ENCODE assay signal across 1 worm cellular context in genomic region chrV:17978207-17978606, ce11.
TF ChIP-seq lines count a peak whose summit lies in the region.

No protein-coding gene starts in this region.

TF ChIP-seq in whole organism, L4 larva, 104 proteins besides CTCF, POLR2A, EP300 and RAD21 (continued from another document):
- no peak for TF ChIP-seq aha-1 (tag; lab: Kevin White, UChicago)
- TF ChIP-seq T20F7.1 (GFP tag; optimal IDR thresholded peaks at IDR 0.05; lab: Kevin White, UChicago), result peak; percentile 12
- TF ChIP-seq spr-3 (GFP tag; optimal IDR thresholded peaks at IDR 0.05; lab: Kevin White, UChicago), result no peak
- no peak for TF ChIP-seq nhr-6 (tag; optimal IDR thresholded peaks at IDR 0.05; lab: Kevin White, UChicago)
- TF ChIP-seq nhr-77 (tag; optimal IDR thresholded peaks at IDR 0.05; lab: Kevin White, UChicago), result peak; percentile 18
- TF ChIP-seq gei-8 (GFP tag; optimal IDR thresholded peaks at IDR 0.05; lab: Kevin White, UChicago), result no peak
- TF ChIP-seq pqm-1 (tag; optimal IDR thresholded peaks at IDR 0.05; lab: Kevin White, UChicago), result peak; percentile 64
- TF ChIP-seq F37D6.2 (tag; optimal IDR thresholded peaks at IDR 0.05; lab: Kevin White, UChicago), result no peak
- no peak for TF ChIP-seq daf-16 (GFP tag; optimal IDR thresholded peaks at IDR 0.05; lab: Kevin White, UChicago)
- TF ChIP-seq daf-16 (tag; optimal IDR thresholded peaks at IDR 0.05; lab: Kevin White, UChicago), result peak; percentile 75
- no peak for TF ChIP-seq lin-13 (GFP tag; optimal IDR thresholded peaks at IDR 0.05; lab: Kevin White, UChicago)
- no peak for TF ChIP-seq nhr-102 (tag; optimal IDR thresholded peaks at IDR 0.05; lab: Kevin White, UChicago)
